Fruit fly (Drosophila melanogaster) whole organism, wandering third instar larva: ENCODE measurements around the gene Dora.

Experiments
- CG32264 ChIP-seq: fragments of 200-800 bp; sonication (Bioruptor generic); optimal IDR thresholded peaks from 2 replicates; lab custom pipeline; 2016; ENCODE audit warnings: missing biosample characterization, missing genetic modification characterization
- Dfd ChIP-seq: fragments of >200 bp; optimal IDR thresholded peaks from 2 replicates; lab custom pipeline; 2017; ENCODE audit warnings: missing biosample characterization, missing genetic modification characterization
- Hnf4 ChIP-seq: fragments of 200-800 bp; sonication (Bioruptor generic); optimal IDR thresholded peaks from 2 replicates; lab custom pipeline; 2016; ENCODE audit warnings: missing biosample characterization, mild to moderate bottlenecking, missing genetic modification characterization
- OdsH ChIP-seq: fragments of 200-800 bp; sonication (Bioruptor generic); optimal IDR thresholded peaks from 2 replicates; lab custom pipeline; 2016; ENCODE audit warnings: missing biosample characterization, mild to moderate bottlenecking, missing genetic modification characterization
- foxo ChIP-seq, 2 experiments: fragments of 200-800 bp; sonication (Bioruptor generic); optimal IDR thresholded peaks; 2 replicates in 1 of 2; 3 replicates in 1 of 2; lab custom pipeline; 2016 to 2017; ENCODE audit warnings: missing biosample characterization in 2 of 2, missing genetic modification characterization in 2 of 2
- psq ChIP-seq: fragments of 200-800 bp; sonication (Bioruptor generic); optimal IDR thresholded peaks from 3 replicates; lab custom pipeline; 2017; ENCODE audit warnings: missing biosample characterization, mild to moderate bottlenecking, missing genetic modification characterization, moderate library complexity

- TF ChIP-seq foxo (GFP tag; optimal IDR thresholded peaks at IDR 0.05; lab: Kevin White, UChicago) (no peak), Hnf4 (GFP tag; lab: Kevin White, UChicago) (no peak), OdsH (GFP tag; lab: Kevin White, UChicago) (no peak), Dfd (no peak), psq (GFP tag; lab: Kevin White, UChicago) (no peak), CG32264 (no peak)
These were observed 26.7 kb upstream of the Dora start for dm6 chrX:18837046-18837445.
